Fruit fly (Drosophila melanogaster) whole organism, embryonic: ENCODE results near the gene sky.

ENCODE experiments used
- Adf1 ChIP-seq: fragments of 200-800 bp; sonication (Bioruptor generic); IDR thresholded peaks from 2 replicates; pipeline ENCODE4 v1.3.6; 2022; ENCODE audit warnings: missing biosample characterization, missing genetic modification characterization
- B-H1 ChIP-seq: fragments of 200-800 bp; sonication (Bioruptor generic); IDR thresholded peaks from 3 replicates; pipeline ENCODE4 v1.3.6; 2022; ENCODE audit warnings: missing biosample characterization, missing genetic modification characterization
- CG10565 ChIP-seq: fragments of 200-800 bp; sonication (Bioruptor generic); optimal IDR thresholded peaks from 3 replicates; lab custom pipeline; 2016; ENCODE audit warnings: missing biosample characterization, mild to moderate bottlenecking, missing genetic modification characterization
- CG11723 ChIP-seq: fragments of 200-800 bp; sonication (Bioruptor generic); optimal IDR thresholded peaks from 2 replicates; lab custom pipeline; 2017; ENCODE audit warnings: missing biosample characterization, mild to moderate bottlenecking, missing genetic modification characterization
- CG13287 ChIP-seq: fragments of 200-800 bp; sonication (Bioruptor generic); IDR thresholded peaks from 2 replicates; pipeline ENCODE4 v1.3.6; 2022; ENCODE audit warnings: missing biosample characterization, missing genetic modification characterization; ENCODE audit not compliant: partially characterized antibody
- CG13296 ChIP-seq: fragments of 200-800 bp; sonication (Bioruptor generic); optimal IDR thresholded peaks from 3 replicates; lab custom pipeline; 2018; ENCODE audit warnings: missing biosample characterization, mild to moderate bottlenecking, missing genetic modification characterization
- CG13775 ChIP-seq: fragments of 200-800 bp; sonication (Bioruptor generic); optimal IDR thresholded peaks from 3 replicates; lab custom pipeline; 2017; ENCODE audit warnings: missing biosample characterization, mild to moderate bottlenecking, missing genetic modification characterization
- CG13894 ChIP-seq: fragments of 200-800 bp; sonication (Bioruptor generic); optimal IDR thresholded peaks from 3 replicates; lab custom pipeline; 2018; ENCODE audit warnings: missing biosample characterization, mild to moderate bottlenecking, missing genetic modification characterization, moderate library complexity
- CG14965 ChIP-seq: fragments of 200-800 bp; sonication (Bioruptor generic); optimal IDR thresholded peaks from 2 replicates; lab custom pipeline; 2016; ENCODE audit warnings: missing biosample characterization, missing genetic modification characterization, borderline replicate concordance
- CG15011 ChIP-seq: fragments of 200-800 bp; sonication (Bioruptor generic); optimal IDR thresholded peaks from 3 replicates; lab custom pipeline; 2018; ENCODE audit warnings: missing biosample characterization, mild to moderate bottlenecking, missing genetic modification characterization
- CG15601 ChIP-seq: fragments of 200-800 bp; sonication (Bioruptor generic); optimal IDR thresholded peaks from 3 replicates; lab custom pipeline; 2019; ENCODE audit warnings: missing biosample characterization, mild to moderate bottlenecking, missing genetic modification characterization, moderate library complexity
- CG1832 ChIP-seq: fragments of 200-800 bp; sonication (Bioruptor generic); optimal IDR thresholded peaks from 2 replicates; lab custom pipeline; 2017; ENCODE audit warnings: missing biosample characterization, mild to moderate bottlenecking, missing genetic modification characterization, inconsistent platforms
- CG18764 ChIP-seq: fragments of 200-800 bp; sonication (Bioruptor generic); optimal IDR thresholded peaks from 3 replicates; lab custom pipeline; 2016; ENCODE audit warnings: missing biosample characterization, missing genetic modification characterization
- CG3163 ChIP-seq: fragments of 200-800 bp; sonication (Bioruptor generic); optimal IDR thresholded peaks from 3 replicates; lab custom pipeline; 2016; ENCODE audit warnings: missing biosample characterization, missing genetic modification characterization
- CG33213 ChIP-seq: fragments of 200-800 bp; sonication (Bioruptor generic); optimal IDR thresholded peaks from 3 replicates; lab custom pipeline; 2016; ENCODE audit warnings: missing biosample characterization, missing genetic modification characterization
- CG4730 ChIP-seq: fragments of 200-800 bp; sonication (Bioruptor generic); IDR thresholded peaks from 2 replicates; pipeline ENCODE4 v1.3.6; 2022; ENCODE audit warnings: missing biosample characterization, missing genetic modification characterization
- CG7357 ChIP-seq: fragments of 200-800 bp; sonication (Bioruptor generic); IDR thresholded peaks from 3 replicates; pipeline ENCODE4 v1.3.6; 2022; ENCODE audit warnings: missing biosample characterization, missing genetic modification characterization
- CG9932 ChIP-seq: fragments of 200-800 bp; sonication (Bioruptor generic); IDR thresholded peaks from 2 replicates; pipeline ENCODE4 v1.3.6; 2022; ENCODE audit warnings: missing biosample characterization, missing genetic modification characterization
- Dip2 ChIP-seq: fragments of 200-800 bp; sonication (Bioruptor generic); IDR thresholded peaks from 2 replicates; pipeline ENCODE4 v1.3.6; 2022; ENCODE audit warnings: missing biosample characterization, missing genetic modification characterization
- Doc2 ChIP-seq: fragments of 200-800 bp; sonication (Bioruptor generic); IDR thresholded peaks from 2 replicates; pipeline ENCODE4 v1.3.6; 2022; ENCODE audit warnings: missing biosample characterization, missing genetic modification characterization
- Dref ChIP-seq: fragments of 200-800 bp; sonication (Bioruptor generic); IDR thresholded peaks from 2 replicates; pipeline ENCODE4 v1.3.6; 2022; ENCODE audit warnings: missing biosample characterization, missing genetic modification characterization
- E2f2 ChIP-seq: fragments of 200-800 bp; sonication (Bioruptor generic); IDR thresholded peaks from 2 replicates; pipeline ENCODE4 v1.3.6; 2022; ENCODE audit warnings: missing biosample characterization, missing genetic modification characterization
- Hmr ChIP-seq: fragments of 200-800 bp; sonication (Bioruptor generic); optimal IDR thresholded peaks from 3 replicates; lab custom pipeline; 2017; ENCODE audit warnings: mild to moderate bottlenecking, missing biosample characterization, missing genetic modification reagents, missing genetic modification characterization
- Hr78 ChIP-seq, 2 experiments: fragments of 200-800 bp in 1 of 2; fragments of >200 bp in 1 of 2; sonication (Bioruptor generic) in 1 of 2; optimal IDR thresholded peaks; 2 replicates each; lab custom pipeline; 2017 to 2019; ENCODE audit warnings: missing biosample characterization in 2 of 2, missing genetic modification characterization in 2 of 2, mild to moderate bottlenecking in 1 of 2, moderate library complexity in 1 of 2
- NFAT ChIP-seq: fragments of 200-800 bp; sonication (Bioruptor generic); IDR thresholded peaks from 2 replicates; pipeline ENCODE4 v1.3.6; 2022; ENCODE audit warnings: missing biosample characterization, missing genetic modification characterization
- Nf-YA ChIP-seq: fragments of 200-800 bp; sonication (Bioruptor generic); IDR thresholded peaks from 2 replicates; pipeline ENCODE4 v1.3.6; 2022; ENCODE audit warnings: missing biosample characterization, missing genetic modification characterization
- PHDP ChIP-seq: fragments of 200-800 bp; sonication (Bioruptor generic); optimal IDR thresholded peaks from 3 replicates; lab custom pipeline; 2018; ENCODE audit warnings: missing biosample characterization, mild to moderate bottlenecking, missing genetic modification characterization, moderate library complexity
- Six4 ChIP-seq: fragments of 200-800 bp; sonication (Bioruptor generic); optimal IDR thresholded peaks from 2 replicates; lab custom pipeline; 2016; ENCODE audit warnings: missing biosample characterization, missing genetic modification characterization
- ash1 ChIP-seq: fragments of 200-800 bp; sonication (Bioruptor generic); optimal IDR thresholded peaks from 2 replicates; lab custom pipeline; 2018; ENCODE audit warnings: missing biosample characterization, mild to moderate bottlenecking, missing genetic modification characterization
- bigmax ChIP-seq: fragments of 200-800 bp; sonication (Bioruptor generic); optimal IDR thresholded peaks from 2 replicates; lab custom pipeline; 2018; ENCODE audit warnings: missing biosample characterization, mild to moderate bottlenecking, missing genetic modification characterization
- dysf ChIP-seq: fragments of 200-800 bp; sonication (Bioruptor generic); IDR thresholded peaks from 3 replicates; pipeline ENCODE4 v1.3.6; 2022; ENCODE audit warnings: missing biosample characterization, missing genetic modification characterization
- ems ChIP-seq: fragments of 200-800 bp; sonication (Bioruptor generic); optimal IDR thresholded peaks from 3 replicates; lab custom pipeline; 2016; ENCODE audit warnings: missing biosample characterization, missing genetic modification characterization
- eve ChIP-seq, 2 experiments: fragments of >200 bp; optimal IDR thresholded peaks; 2 replicates each; lab custom pipeline; 2017; ENCODE audit warnings: missing biosample characterization in 2 of 2, missing genetic modification characterization in 2 of 2
- fd96Cb ChIP-seq: fragments of 200-800 bp; sonication (Bioruptor generic); optimal IDR thresholded peaks from 2 replicates; lab custom pipeline; 2018; ENCODE audit warnings: missing biosample characterization, mild to moderate bottlenecking, missing genetic modification characterization, moderate library complexity
- ftz-f1 ChIP-seq: fragments of 200-800 bp; sonication (Bioruptor generic); optimal IDR thresholded peaks from 2 replicates; lab custom pipeline; 2016; ENCODE audit warnings: missing biosample characterization, missing genetic modification characterization
- hkb ChIP-seq, 2 experiments: fragments of 200-800 bp in 1 of 2; fragments of >200 bp in 1 of 2; sonication (Bioruptor generic) in 1 of 2; IDR thresholded peaks in 1 of 2; optimal IDR thresholded peaks in 1 of 2; 2 replicates each; pipeline versions ENCODE4 v1.3.6 to Lab custom; 2017 to 2022; ENCODE audit warnings: missing biosample characterization in 1 of 2, missing genetic modification characterization in 1 of 2
- kni ChIP-seq: fragments of 200-800 bp; sonication (Bioruptor generic); optimal IDR thresholded peaks from 3 replicates; lab custom pipeline; 2017; ENCODE audit warnings: mild to moderate bottlenecking, missing biosample characterization, missing genetic modification reagents, missing genetic modification characterization
- oc ChIP-seq: fragments of 200-800 bp; sonication (Bioruptor generic); optimal IDR thresholded peaks from 2 replicates; lab custom pipeline; 2018; ENCODE audit warnings: missing biosample characterization, mild to moderate bottlenecking, missing genetic modification characterization, moderate library complexity
- odd ChIP-seq: fragments of 200-800 bp; sonication (Bioruptor generic); optimal IDR thresholded peaks from 2 replicates; lab custom pipeline; 2017; ENCODE audit warnings: missing biosample characterization, mild to moderate bottlenecking, missing genetic modification characterization
- org-1 ChIP-seq: fragments of 200-800 bp; sonication (Bioruptor generic); optimal IDR thresholded peaks from 2 replicates; lab custom pipeline; 2017; ENCODE audit warnings: missing biosample characterization, missing genetic modification characterization
- otp ChIP-seq: fragments of 200-800 bp; sonication (Bioruptor generic); IDR thresholded peaks from 3 replicates; pipeline ENCODE4, ENCODE4 v1.3.6; 2022; ENCODE audit warnings: missing biosample characterization, missing genetic modification characterization
- peb ChIP-seq: fragments of 200-800 bp; sonication (Bioruptor generic); IDR thresholded peaks from 2 replicates; pipeline ENCODE4 v1.3.6; 2022; ENCODE audit warnings: missing biosample characterization, missing genetic modification characterization
- psq ChIP-seq: fragments of 200-800 bp; sonication (Bioruptor generic); optimal IDR thresholded peaks from 2 replicates; lab custom pipeline; 2017; ENCODE audit warnings: missing biosample characterization, missing genetic modification characterization
- salm ChIP-seq: fragments of 200-800 bp; sonication (Bioruptor generic); optimal IDR thresholded peaks from 2 replicates; lab custom pipeline; 2018; ENCODE audit warnings: missing biosample characterization, mild to moderate bottlenecking, missing genetic modification characterization
- sd ChIP-seq: fragments of 200-800 bp; sonication (Bioruptor generic); optimal IDR thresholded peaks from 3 replicates; lab custom pipeline; 2018; ENCODE audit warnings: missing biosample characterization, mild to moderate bottlenecking, missing genetic modification characterization, moderate library complexity
- sens ChIP-seq: fragments of 200-800 bp; sonication (Bioruptor generic); peaks from one replicate; lab custom pipeline; 2016; ENCODE audit warnings: missing biosample characterization, missing genetic modification characterization
- tap ChIP-seq: fragments of 200-800 bp; optimal IDR thresholded peaks from 3 replicates; lab custom pipeline; 2019; ENCODE audit warnings: missing biosample characterization, mild to moderate bottlenecking, missing genetic modification characterization, moderate library complexity
- tgo ChIP-seq: fragments of 200-800 bp; sonication (Bioruptor generic); IDR thresholded peaks from 3 replicates; pipeline ENCODE4 v1.3.6; 2022; ENCODE audit warnings: missing biosample characterization, missing genetic modification characterization
- wek ChIP-seq: fragments of 200-800 bp; sonication (Bioruptor generic); optimal IDR thresholded peaks from 3 replicates; lab custom pipeline; 2018; ENCODE audit warnings: missing biosample characterization, mild to moderate bottlenecking, missing genetic modification characterization, moderate library complexity
- z ChIP-seq: fragments of 200-800 bp; sonication (Bioruptor generic); IDR thresholded peaks from 3 replicates; pipeline ENCODE4 v1.3.6; 2022; ENCODE audit warnings: missing biosample characterization, missing genetic modification characterization

The sky gene

DNA sequence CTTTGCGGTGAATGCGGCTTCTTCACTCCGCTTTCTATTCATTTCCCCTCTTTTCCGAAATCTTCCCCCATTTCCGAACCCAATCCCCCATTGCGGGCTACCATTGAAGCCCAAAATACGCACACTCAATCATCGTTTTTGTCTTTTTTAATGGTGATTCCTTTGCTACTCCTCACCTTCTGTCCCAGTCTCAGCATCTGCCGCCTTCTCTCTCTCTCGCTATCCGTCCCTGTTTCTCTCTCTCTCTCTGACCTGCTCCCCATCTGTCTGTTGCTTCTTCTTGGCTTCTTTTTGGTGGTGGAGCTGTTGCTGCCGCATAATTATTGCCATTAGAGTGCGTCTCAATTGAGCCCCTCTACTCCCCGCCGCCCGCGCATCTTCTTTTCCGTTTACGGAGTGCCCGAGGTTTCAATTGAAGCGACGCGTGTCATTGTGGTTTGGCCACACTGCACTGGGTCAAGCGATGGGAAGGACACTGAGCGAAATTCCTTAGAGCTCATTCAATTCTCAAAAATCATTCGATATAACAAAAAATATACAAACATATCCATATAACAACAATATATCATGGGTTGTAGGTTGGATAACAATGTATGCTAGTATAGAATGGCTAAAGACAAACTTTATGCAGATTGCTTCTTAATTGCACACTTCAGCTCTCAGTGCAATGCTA is 26.3 kb upstream of the sky start (continued):
- TF ChIP-seq kni (GFP tag; lab: Kevin White, UChicago) (no peak), Hr78 (GFP tag; optimal IDR thresholded peaks at IDR 0.05; lab: Kevin White, UChicago) (peak in 1 of 2 experiments; percentile 48), odd (no peak), ems (GFP tag; lab: Kevin White, UChicago) (peak; percentile 38), Dref (GFP tag; lab: Robert Waterston, UW) (no peak), CG18764 (GFP tag; lab: Kevin White, UChicago) (no peak), Six4 (GFP tag; lab: Kevin White, UChicago) (peak; percentile 45), ash1 (no peak), hkb (optimal IDR thresholded peaks at IDR 0.05; lab: Kevin White, UChicago) (no peak), hkb (GFP tag; IDR thresholded peaks at IDR 0.05; lab: Robert Waterston, UW) (no peak), sd (tag; lab: Kevin White, UChicago) (no peak), Doc2 (GFP tag; lab: Robert Waterston, UW) (no peak), ftz-f1 (no peak), wek (GFP tag; lab: Kevin White, UChicago) (peak; percentile 24), CG14965 (no peak), CG10565 (GFP tag; lab: Kevin White, UChicago) (no peak), Hmr (GFP tag; lab: Kevin White, UChicago) (no peak), CG1832 (GFP tag; lab: Kevin White, UChicago) (peak; percentile 59), org-1 (peak; percentile 53), Adf1 (GFP tag; lab: Robert Waterston, UW) (no peak), dysf (GFP tag; lab: Robert Waterston, UW) (peak; percentile 57), fd96Cb (tag; lab: Kevin White, UChicago) (peak; percentile 61), Nf-YA (GFP tag; lab: Robert Waterston, UW) (no peak), CG3163 (no peak), CG33213 (GFP tag; lab: Kevin White, UChicago) (no peak), CG9932 (GFP tag; lab: Robert Waterston, UW) (no peak), E2f2 (no peak), z (GFP tag; lab: Robert Waterston, UW) (no peak), tap (peak; percentile 32), NFAT (no peak), CG11723 (GFP tag; lab: Kevin White, UChicago) (no peak), CG13287 (GFP tag; lab: Robert Waterston, UW) (0 out of 2 replicates have a peak, but pooled peaks have one; percentile 13), Dip2 (GFP tag; lab: Robert Waterston, UW) (no peak), otp (GFP tag; lab: Robert Waterston, UW) (no peak; the same call in 2 of the 3 replicates), salm (tag; lab: Kevin White, UChicago) (no peak), bigmax (GFP tag; lab: Kevin White, UChicago) (no peak), PHDP (tag; lab: Kevin White, UChicago) (peak; percentile 47), CG13894 (no peak), B-H1 (GFP tag; lab: Robert Waterston, UW) (no peak), tgo (GFP tag; lab: Robert Waterston, UW) (peak; percentile 46; the same call in 1 of the 3 replicates), CG7357 (GFP tag; lab: Robert Waterston, UW) (0 out of 3 replicates have a peak, but pooled peaks have one; percentile 14), CG15011 (GFP tag; lab: Kevin White, UChicago) (no peak), eve (GFP tag; optimal IDR thresholded peaks at IDR 0.05; lab: Kevin White, UChicago) (peak in 1 of 2 experiments; percentile 63), CG13775 (GFP tag; lab: Kevin White, UChicago) (peak; percentile 35), CG13296 (GFP tag; lab: Kevin White, UChicago) (no peak), sens (GFP tag; lab: Kevin White, UChicago) (peak; percentile 93), oc (tag; lab: Kevin White, UChicago) (peak; percentile 17), psq (GFP tag; lab: Kevin White, UChicago) (no peak), peb (GFP tag; lab: Robert Waterston, UW) (0 out of 2 replicates have a peak, but pooled peaks have one; percentile 7), CG4730 (GFP tag; lab: Robert Waterston, UW) (no peak), CG15601 (peak; percentile 70)
